Worm (Caenorhabditis elegans): Measurements from ENCODE around the gene C16D9.3.

- TF ChIP-seq ztf-4 (tag; optimal IDR thresholded peaks at IDR 0.05) (no peak), unc-62 (GFP tag; optimal IDR thresholded peaks at IDR 0.05) (no peak), snpc-4 (tag; optimal IDR thresholded peaks at IDR 0.05) (no peak), fos-1 (tag; optimal IDR thresholded peaks at IDR 0.05) (no peak), skn-1 (tag; optimal IDR thresholded peaks at IDR 0.05) (no peak), unc-39 (tag; optimal IDR thresholded peaks at IDR 0.05) (no peak), ztf-11 (tag; optimal IDR thresholded peaks at IDR 0.05) (no peak), ceh-82 (tag; optimal IDR thresholded peaks at IDR 0.05) (no peak), lin-39 (tag; optimal IDR thresholded peaks at IDR 0.05) (no peak), elt-2 (tag; optimal IDR thresholded peaks at IDR 0.05) (no peak), nhr-76 (tag; optimal IDR thresholded peaks at IDR 0.05) (no peak)
Observed at ce11 chrV:8266232-8266631, 26.4 kb upstream of the C16D9.3 start, which contains the start of gene F21F8.5.

Data from whole organism, L3 larva.